Worm (Caenorhabditis elegans): ENCODE measurements around the gene F41F3.8.

Gene F41F3.8

ce11 chrV:4647857-4648256 lies 770 bp upstream of the F41F3.8 start, which contains the start of gene F41F3.3 (continued):
- TF ChIP-seq saeg-2 (GFP tag; IDR thresholded peaks at IDR 0.05) (no peak), vab-7 (GFP tag; IDR thresholded peaks at IDR 0.05) (no peak), lin-13 (GFP tag; optimal IDR thresholded peaks at IDR 0.05) (no peak), dpl-1 (GFP tag; optimal IDR thresholded peaks at IDR 0.05) (no peak), D1046.2 (GFP tag; IDR thresholded peaks at IDR 0.05) (no peak), nhr-10 (tag; optimal IDR thresholded peaks at IDR 0.05) (no peak), duxl-1 (tag; optimal IDR thresholded peaks at IDR 0.05; ENCODE audit: poor library complexity) (no peak), unc-62 (GFP tag; optimal IDR thresholded peaks at IDR 0.05 in 1 of 2) (no peak), unc-62 (tag; optimal IDR thresholded peaks at IDR 0.05) (no peak), daf-16 (GFP tag; optimal IDR thresholded peaks at IDR 0.05) (no peak), daf-16 (tag; optimal IDR thresholded peaks at IDR 0.05) (no peak), snpc-1.2 (GFP tag; IDR thresholded peaks at IDR 0.05) (peak; percentile 51; the same call in 1 of the 2 replicates), cey-2 (tag; optimal IDR thresholded peaks at IDR 0.05; ENCODE audit: borderline replicate concordance, insufficient read depth) (no peak), ceh-82 (tag; optimal IDR thresholded peaks at IDR 0.05) (no peak), spr-1 (tag; optimal IDR thresholded peaks at IDR 0.05) (peak; percentile 28), aly-2 (tag; optimal IDR thresholded peaks at IDR 0.05) (no peak), ceh-28 (tag; optimal IDR thresholded peaks at IDR 0.05) (no peak), nhr-48 (tag; optimal IDR thresholded peaks at IDR 0.05) (no peak), F44E2.7 (GFP tag; IDR thresholded peaks at IDR 0.05) (no peak), aha-1 (tag) (peak; percentile 62), spr-3 (GFP tag; optimal IDR thresholded peaks at IDR 0.05) (peak; percentile 10), sdz-12 (GFP tag; optimal IDR thresholded peaks at IDR 0.05) (peak; percentile 25), unc-130 (GFP tag; optimal IDR thresholded peaks at IDR 0.05) (no peak), lin-39 (tag; optimal IDR thresholded peaks at IDR 0.05) (no peak), ZK546.5 (tag; optimal IDR thresholded peaks at IDR 0.05) (no peak), mxl-2 (GFP tag; conservative IDR thresholded peaks at IDR 0.05) (no peak), lsy-2 (tag; optimal IDR thresholded peaks at IDR 0.05) (no peak), madf-5 (GFP tag; IDR thresholded peaks at IDR 0.05) (no peak), T26A8.4 (GFP tag; IDR thresholded peaks at IDR 0.05) (peak; percentile 74), unc-39 (tag; optimal IDR thresholded peaks at IDR 0.05) (no peak), lim-7 (GFP tag; IDR thresholded peaks at IDR 0.05) (0 out of 2 replicates have a peak, but pooled peaks have one; percentile 51), hif-1 (tag; optimal IDR thresholded peaks at IDR 0.05) (peak in 1 of 2 experiments; percentile 14), nhr-76 (tag; optimal IDR thresholded peaks at IDR 0.05) (no peak), nhr-42 (GFP tag; IDR thresholded peaks at IDR 0.05) (no peak), hlh-11 (tag; optimal IDR thresholded peaks at IDR 0.05) (no peak), mep-1 (tag; optimal IDR thresholded peaks at IDR 0.05) (no peak), lin-38 (GFP tag; IDR thresholded peaks at IDR 0.05) (no peak), nhr-6 (tag; optimal IDR thresholded peaks at IDR 0.05) (no peak), jun-1 (tag; optimal IDR thresholded peaks at IDR 0.05) (no peak), pha-4 (GFP tag; IDR thresholded peaks at IDR 0.05) (peak; percentile 38; the same call in 1 of the 2 replicates), pha-4 (tag; optimal IDR thresholded peaks at IDR 0.05) (no peak), zip-11 (GFP tag; IDR thresholded peaks at IDR 0.05) (no peak), Y5F2A.4 (GFP tag; optimal IDR thresholded peaks at IDR 0.05) (no peak), lin-29 (GFP tag; IDR thresholded peaks at IDR 0.05) (no peak), skn-1 (tag; optimal IDR thresholded peaks at IDR 0.05) (no peak), daf-19 (GFP tag; conservative IDR thresholded peaks at IDR 0.05) (no peak), mxl-3 (GFP tag; optimal IDR thresholded peaks at IDR 0.05) (peak; percentile 12), arid-1 (GFP tag; conservative IDR thresholded peaks at IDR 0.05) (no peak), mes-2 (tag; optimal IDR thresholded peaks at IDR 0.05; ENCODE audit: poor library complexity, severe bottlenecking) (peak; percentile 30), mdl-1 (tag; optimal IDR thresholded peaks at IDR 0.05) (no peak), dmd-8 (GFP tag; IDR thresholded peaks at IDR 0.05) (0 out of 2 replicates have a peak, but pooled peaks have one; percentile 32), nhr-102 (tag; optimal IDR thresholded peaks at IDR 0.05) (peak; percentile 29), zfp-3 (GFP tag; conservative IDR thresholded peaks at IDR 0.05) (no peak)

All from whole organism, L4 larva.